Fruit fly (Drosophila melanogaster) whole organism, adult: ENCODE measurements around the gene spdo.

ENCODE experiments used
- CG11617 ChIP-seq: fragments of 200-800 bp; sonication (Bioruptor generic); optimal IDR thresholded peaks from 2 replicates; lab custom pipeline; 2017; ENCODE audit warnings: mild to moderate bottlenecking, missing biosample characterization, missing genetic modification reagents, missing genetic modification characterization
- CG12768 ChIP-seq: fragments of 200-800 bp; sonication (Bioruptor generic); optimal IDR thresholded peaks from 2 replicates; lab custom pipeline; 2017; ENCODE audit warnings: missing biosample characterization, missing genetic modification characterization, mild to moderate bottlenecking, moderate library complexity, missing genetic modification reagents
- CG14711 ChIP-seq: fragments of 200-800 bp; sonication (Bioruptor generic); optimal IDR thresholded peaks from 2 replicates; lab custom pipeline; 2018; ENCODE audit warnings: missing biosample characterization, mild to moderate bottlenecking, missing genetic modification characterization, moderate library complexity
- CG1620 ChIP-seq: fragments of 200-800 bp; sonication (Bioruptor generic); optimal IDR thresholded peaks from 2 replicates; lab custom pipeline; 2016; ENCODE audit warnings: missing biosample characterization, missing genetic modification characterization
- CG33017 ChIP-seq: fragments of 200-800 bp; sonication (Bioruptor generic); optimal IDR thresholded peaks from 2 replicates; lab custom pipeline; 2018; ENCODE audit warnings: missing biosample characterization, mild to moderate bottlenecking, missing genetic modification characterization, moderate library complexity
- CG5204 ChIP-seq: fragments of 200-800 bp; sonication (Bioruptor generic); optimal IDR thresholded peaks from 2 replicates; lab custom pipeline; 2016; ENCODE audit warnings: missing biosample characterization, missing genetic modification characterization
- CG7045 ChIP-seq: fragments of 200-800 bp; sonication (Bioruptor generic); optimal IDR thresholded peaks from 2 replicates; lab custom pipeline; 2017; ENCODE audit warnings: missing biosample characterization, mild to moderate bottlenecking, missing genetic modification characterization
- CG7101 ChIP-seq: fragments of 200-800 bp; sonication (Bioruptor generic); optimal IDR thresholded peaks from 2 replicates; lab custom pipeline; 2018; ENCODE audit warnings: missing biosample characterization, mild to moderate bottlenecking, missing genetic modification characterization, moderate library complexity
- Clk ChIP-seq: fragments of 200-800 bp; sonication (Bioruptor generic); optimal IDR thresholded peaks from 2 replicates; lab custom pipeline; 2017; ENCODE audit warnings: missing biosample characterization, missing genetic modification characterization
- Crg-1 ChIP-seq: fragments of 200-800 bp; sonication (Bioruptor generic); optimal IDR thresholded peaks from 2 replicates; lab custom pipeline; 2016; ENCODE audit warnings: missing biosample characterization, missing genetic modification characterization
- Hr96 ChIP-seq: fragments of 200-800 bp; sonication (Bioruptor generic); optimal IDR thresholded peaks from 2 replicates; lab custom pipeline; 2016; ENCODE audit warnings: missing biosample characterization, missing genetic modification characterization
- Mnt ChIP-seq: fragments of 200-800 bp; sonication (Bioruptor generic); optimal IDR thresholded peaks from 2 replicates; lab custom pipeline; 2016; ENCODE audit warnings: missing biosample characterization, mild to moderate bottlenecking, missing genetic modification characterization
- bab1 ChIP-seq: fragments of 200-800 bp; sonication (Bioruptor generic); optimal IDR thresholded peaks from 3 replicates; lab custom pipeline; 2019; ENCODE audit warnings: missing biosample characterization, mild to moderate bottlenecking, missing genetic modification characterization, moderate library complexity
- cic ChIP-seq: fragments of 200-800 bp; sonication (Bioruptor generic); optimal IDR thresholded peaks from 2 replicates; lab custom pipeline; 2017; ENCODE audit warnings: missing biosample characterization, mild to moderate bottlenecking, missing genetic modification characterization, moderate library complexity
- cnc ChIP-seq, 2 experiments: fragments of >200 bp; optimal IDR thresholded peaks; 2 replicates each; lab custom pipeline; 2017
- kay ChIP-seq: fragments of 200-800 bp; sonication (Bioruptor generic); peaks from one replicate; lab custom pipeline; 2016; ENCODE audit warnings: missing biosample characterization, missing genetic modification characterization, borderline replicate concordance
- ovo ChIP-seq: fragments of 200-800 bp; sonication (Bioruptor generic); optimal IDR thresholded peaks from 2 replicates; lab custom pipeline; 2016; ENCODE audit warnings: missing biosample characterization, missing genetic modification characterization
- pad ChIP-seq: fragments of 200-800 bp; sonication (Bioruptor generic); optimal IDR thresholded peaks from 3 replicates; lab custom pipeline; 2017; ENCODE audit warnings: missing biosample characterization, missing genetic modification characterization, mild to moderate bottlenecking, moderate library complexity, missing genetic modification reagents
- tj ChIP-seq: fragments of 200-800 bp; sonication (Bioruptor generic); optimal IDR thresholded peaks from 3 replicates; lab custom pipeline; 2017; ENCODE audit warnings: missing biosample characterization, mild to moderate bottlenecking, missing genetic modification characterization, moderate library complexity
- toe ChIP-seq: fragments of 200-800 bp; sonication (Bioruptor generic); optimal IDR thresholded peaks from 2 replicates; lab custom pipeline; 2016; ENCODE audit warnings: missing biosample characterization, missing genetic modification characterization

spdo gene

dm6 chr3R:30501174-30501573, 24.7 kb downstream of the spdo start:
- TF ChIP-seq cnc (optimal IDR thresholded peaks at IDR 0.05; lab: Kevin White, UChicago) = no peak
- TF ChIP-seq tj = no peak

- TF ChIP-seq tj (no peak), CG14711 (tag; lab: Kevin White, UChicago) (no peak), CG12768 (GFP tag; lab: Kevin White, UChicago) (no peak), Clk (no peak), Crg-1 (GFP tag; lab: Kevin White, UChicago) (no peak), CG7045 (GFP tag; lab: Kevin White, UChicago) (no peak), CG11617 (GFP tag; lab: Kevin White, UChicago) (no peak), bab1 (no peak), ovo (GFP tag; lab: Kevin White, UChicago) (no peak), cic (no peak), cnc (optimal IDR thresholded peaks at IDR 0.05; lab: Kevin White, UChicago) (no peak), kay (GFP tag; lab: Kevin White, UChicago) (no peak), Mnt (GFP tag; lab: Kevin White, UChicago) (no peak), Hr96 (no peak), CG1620 (no peak), CG5204 (GFP tag; lab: Kevin White, UChicago) (no peak), CG33017 (no peak), toe (GFP tag; lab: Kevin White, UChicago) (no peak), pad (GFP tag; lab: Kevin White, UChicago) (no peak)
Measured at dm6 chr3R:30503406-30503805, 26.9 kb downstream of the spdo start, which contains the start of gene CG31371. TSS of gene CG31371 (minus strand) at chr3R:30503506.

dm6 chr3R:30505561-30506037, 29.1 kb downstream of the spdo start, which contains the start of the genes PH4alphaSG1 and CG15539:
TSS of gene PH4alphaSG1 (minus strand) at chr3R:30505661.
TSS of gene CG15539 (plus strand) at chr3R:30505987.
- TF ChIP-seq CG7045 (GFP tag; lab: Kevin White, UChicago) = no peak
- no peak for TF ChIP-seq CG14711 (tag; lab: Kevin White, UChicago)
- TF ChIP-seq Mnt (GFP tag; lab: Kevin White, UChicago) = no peak
- no peak for TF ChIP-seq CG5204 (GFP tag; lab: Kevin White, UChicago)
- no peak for TF ChIP-seq CG12768 (GFP tag; lab: Kevin White, UChicago)
- no peak for TF ChIP-seq Crg-1 (GFP tag; lab: Kevin White, UChicago)
- TF ChIP-seq toe (GFP tag; lab: Kevin White, UChicago) = no peak

dm6 chr3R:30507723-30508122, 31.2 kb downstream of the spdo start, which contains the start of gene CG34041:
TSS of gene CG34041 (plus strand) at chr3R:30508023.
- no peak for TF ChIP-seq CG1620
- TF ChIP-seq CG7101 (tag; lab: Kevin White, UChicago) = no peak
- no peak for TF ChIP-seq Crg-1 (GFP tag; lab: Kevin White, UChicago)
- TF ChIP-seq kay (GFP tag; lab: Kevin White, UChicago) = no peak
- no peak for TF ChIP-seq CG11617 (GFP tag; lab: Kevin White, UChicago)
- TF ChIP-seq CG33017 = no peak
- TF ChIP-seq Clk = no peak
- no peak for TF ChIP-seq ovo (GFP tag; lab: Kevin White, UChicago)
- TF ChIP-seq CG12768 (GFP tag; lab: Kevin White, UChicago) = no peak
- no peak for TF ChIP-seq Hr96
- no peak for TF ChIP-seq cnc (optimal IDR thresholded peaks at IDR 0.05; lab: Kevin White, UChicago)
- no peak for TF ChIP-seq CG14711 (tag; lab: Kevin White, UChicago)
- no peak for TF ChIP-seq toe (GFP tag; lab: Kevin White, UChicago)
- TF ChIP-seq pad (GFP tag; lab: Kevin White, UChicago) = no peak
- no peak for TF ChIP-seq cic
- no peak for TF ChIP-seq tj
- TF ChIP-seq Mnt (GFP tag; lab: Kevin White, UChicago) = no peak
- no peak for TF ChIP-seq CG7045 (GFP tag; lab: Kevin White, UChicago)
- no peak for TF ChIP-seq CG5204 (GFP tag; lab: Kevin White, UChicago)
- TF ChIP-seq bab1 = no peak

- TF ChIP-seq CG1620 = no peak
- no peak for TF ChIP-seq tj
- no peak for TF ChIP-seq toe (GFP tag; lab: Kevin White, UChicago)
- no peak for TF ChIP-seq ovo (GFP tag; lab: Kevin White, UChicago)
- TF ChIP-seq Clk = no peak
- TF ChIP-seq CG14711 (tag; lab: Kevin White, UChicago) = no peak
- TF ChIP-seq cic = no peak
- no peak for TF ChIP-seq Mnt (GFP tag; lab: Kevin White, UChicago)
- no peak for TF ChIP-seq CG11617 (GFP tag; lab: Kevin White, UChicago)
- no peak for TF ChIP-seq bab1
- no peak for TF ChIP-seq cnc (optimal IDR thresholded peaks at IDR 0.05; lab: Kevin White, UChicago)
- TF ChIP-seq CG33017 = no peak
- no peak for TF ChIP-seq pad (GFP tag; lab: Kevin White, UChicago)
- no peak for TF ChIP-seq CG5204 (GFP tag; lab: Kevin White, UChicago)
- TF ChIP-seq CG12768 (GFP tag; lab: Kevin White, UChicago) = no peak
- TF ChIP-seq CG7101 (tag; lab: Kevin White, UChicago) = no peak
Measured at dm6 chr3R:30512114-30512513, 35.6 kb downstream of the spdo start, which contains the start of gene PH4alphaNE2. TSS of gene PH4alphaNE2 (minus strand) at chr3R:30512214.

dm6 chr3R:30514255-30514827, 37.9 kb downstream of the spdo start, which contains the start of the genes CG31524 and CG9698:
TSS of gene CG31524 (minus strand) at chr3R:30514355.
TSS of gene CG9698 (plus strand) at chr3R:30514777.
- TF ChIP-seq CG12768 (GFP tag; lab: Kevin White, UChicago) (no peak), CG7045 (GFP tag; lab: Kevin White, UChicago) (no peak), tj (no peak), CG11617 (GFP tag; lab: Kevin White, UChicago) (no peak), pad (GFP tag; lab: Kevin White, UChicago) (no peak), CG1620 (no peak), toe (GFP tag; lab: Kevin White, UChicago) (no peak)
